Worm (Caenorhabditis elegans): Measurements from ENCODE around the gene sqst-5.

Gene sqst-5

ce11 chrIII:189280-189679 is 41.9 kb upstream of the sqst-5 start:
- TF ChIP-seq T20F7.1 (GFP tag; optimal IDR thresholded peaks at IDR 0.05), result no peak
- TF ChIP-seq aha-1 (tag), result peak; percentile 79

- TF ChIP-seq F37D6.2 (tag; optimal IDR thresholded peaks at IDR 0.05), result no peak
- TF ChIP-seq snpc-1.2 (GFP tag; IDR thresholded peaks at IDR 0.05), result no peak
- peak; percentile 25 for TF ChIP-seq nhr-77 (tag; optimal IDR thresholded peaks at IDR 0.05)
- TF ChIP-seq dpl-1 (GFP tag; optimal IDR thresholded peaks at IDR 0.05), result peak; percentile 15
- no peak for TF ChIP-seq daf-16 (GFP tag; optimal IDR thresholded peaks at IDR 0.05)
- peak; percentile 11 for TF ChIP-seq daf-16 (tag; optimal IDR thresholded peaks at IDR 0.05)
- TF ChIP-seq zfp-3 (GFP tag; conservative IDR thresholded peaks at IDR 0.05), result no peak
- TF ChIP-seq Y48G9A.11 (GFP tag; IDR thresholded peaks at IDR 0.05), result peak; percentile 95
- peak; percentile 98 for TF ChIP-seq T20F7.1 (GFP tag; optimal IDR thresholded peaks at IDR 0.05)
- TF ChIP-seq egl-43 (GFP tag; IDR thresholded peaks at IDR 0.05), result no peak
- TF ChIP-seq zip-11 (GFP tag; IDR thresholded peaks at IDR 0.05), result no peak
- TF ChIP-seq tra-1 (GFP tag; IDR thresholded peaks at IDR 0.05), result no peak
- TF ChIP-seq snpc-4 (tag; optimal IDR thresholded peaks at IDR 0.05), result no peak
- no peak for TF ChIP-seq saeg-2 (GFP tag; IDR thresholded peaks at IDR 0.05)
- peak in 1 of 2 experiments; percentile 26 for TF ChIP-seq lsy-2 (tag; optimal IDR thresholded peaks at IDR 0.05)
- TF ChIP-seq F26F4.8 (GFP tag; conservative IDR thresholded peaks at IDR 0.05), result no peak
- TF ChIP-seq aly-2 (tag; optimal IDR thresholded peaks at IDR 0.05), result no peak
- TF ChIP-seq ceh-62 (tag; optimal IDR thresholded peaks at IDR 0.05), result no peak
- TF ChIP-seq gei-8 (GFP tag; optimal IDR thresholded peaks at IDR 0.05), result no peak
- TF ChIP-seq tag-97 (GFP tag; IDR thresholded peaks at IDR 0.05), result no peak
- TF ChIP-seq vab-7 (GFP tag; IDR thresholded peaks at IDR 0.05), result no peak
- peak; percentile 62 for TF ChIP-seq hlh-30 (tag; optimal IDR thresholded peaks at IDR 0.05; ENCODE audit: insufficient read depth)
- no peak for TF ChIP-seq pqm-1 (tag; optimal IDR thresholded peaks at IDR 0.05)
- no peak for TF ChIP-seq skn-1 (tag; optimal IDR thresholded peaks at IDR 0.05)
- no peak for TF ChIP-seq arid-1 (GFP tag; conservative IDR thresholded peaks at IDR 0.05)
- TF ChIP-seq attf-4 (tag; optimal IDR thresholded peaks at IDR 0.05), result no peak
Observed at ce11 chrIII:188426-188888, 41.0 kb upstream of the sqst-5 start, which contains the start of gene ubc-20. Gene ubc-20 (plus strand): TSS chrIII:188838.

ce11 chrIII:187829-188228 is 40.4 kb upstream of the sqst-5 start, which contains the start of gene mxl-2:
Gene mxl-2 (minus strand): TSS chrIII:188131.
- TF ChIP-seq set-16 (GFP tag; IDR thresholded peaks at IDR 0.05) (peak; percentile 75), T26A8.4 (GFP tag; IDR thresholded peaks at IDR 0.05) (no peak)

- peak; percentile 26 for TF ChIP-seq aha-1 (tag)
Observed at ce11 chrIII:185909-186308, 38.5 kb upstream of the sqst-5 start.

ce11 chrIII:184335-184734 is 36.9 kb upstream of the sqst-5 start:
- TF ChIP-seq arid-1 (GFP tag; conservative IDR thresholded peaks at IDR 0.05), result no peak
- no peak for TF ChIP-seq spr-3 (GFP tag; optimal IDR thresholded peaks at IDR 0.05)
- TF ChIP-seq ceh-28 (tag; optimal IDR thresholded peaks at IDR 0.05), result peak; percentile 24
- no peak for TF ChIP-seq sdz-12 (GFP tag; optimal IDR thresholded peaks at IDR 0.05)
- no peak for TF ChIP-seq F37D6.2 (tag; optimal IDR thresholded peaks at IDR 0.05)

- TF ChIP-seq ama-1 (optimal IDR thresholded peaks at IDR 0.05) (no peak), pqm-1 (tag; optimal IDR thresholded peaks at IDR 0.05) (peak; percentile 36), nhr-77 (tag; optimal IDR thresholded peaks at IDR 0.05) (peak; percentile 53), nhr-10 (tag; optimal IDR thresholded peaks at IDR 0.05) (no peak), daf-8 (GFP tag; IDR thresholded peaks at IDR 0.05) (no peak), nhr-111 (GFP tag; optimal IDR thresholded peaks at IDR 0.05) (no peak), F37D6.2 (tag; optimal IDR thresholded peaks at IDR 0.05) (no peak), F49E8.2 (tag; optimal IDR thresholded peaks at IDR 0.05; ENCODE audit: borderline replicate concordance) (no peak), php-3 (GFP tag; IDR thresholded peaks at IDR 0.05) (no peak), madf-5 (GFP tag; IDR thresholded peaks at IDR 0.05) (no peak), lin-1 (GFP tag; IDR thresholded peaks at IDR 0.05) (no peak), lin-29 (GFP tag; IDR thresholded peaks at IDR 0.05) (no peak), snpc-1.2 (GFP tag; IDR thresholded peaks at IDR 0.05) (no peak), lin-39 (tag; optimal IDR thresholded peaks at IDR 0.05) (no peak), mep-1 (tag; optimal IDR thresholded peaks at IDR 0.05) (no peak), nhr-28 (tag; optimal IDR thresholded peaks at IDR 0.05) (peak; percentile 69), ceh-32 (tag; optimal IDR thresholded peaks at IDR 0.05; ENCODE audit: poor library complexity) (no peak)
Observed at ce11 chrIII:183072-183471, 35.7 kb upstream of the sqst-5 start.

Data from whole organism, L4 larva.